Worm (Caenorhabditis elegans) whole organism, early embryonic: Measurements from ENCODE around the gene C46C2.6.

Experiments
- aly-1 ChIP-seq: sonication (generic microtip); optimal IDR thresholded peaks from 2 replicates; lab custom pipeline; 2016; ENCODE audit warnings: missing genetic modification characterization, missing compliant biosample characterization
- ama-1 ChIP-seq: fragments of 150-350 bp; optimal IDR thresholded peaks from 2 replicates; lab custom pipeline; 2014
- ceh-36 ChIP-seq: sonication (generic microtip); optimal IDR thresholded peaks from 2 replicates; lab custom pipeline; 2016; ENCODE audit warnings: missing genetic modification characterization, inconsistent platforms, missing compliant biosample characterization
- pes-1 ChIP-seq: fragments of 200-800 bp; sonication (Bioruptor generic); IDR thresholded peaks from 2 replicates; pipeline ENCODE4 v1.3.6; 2022; ENCODE audit warnings: missing genetic modification reagents, missing genetic modification characterization, missing compliant biosample characterization

DNA sequence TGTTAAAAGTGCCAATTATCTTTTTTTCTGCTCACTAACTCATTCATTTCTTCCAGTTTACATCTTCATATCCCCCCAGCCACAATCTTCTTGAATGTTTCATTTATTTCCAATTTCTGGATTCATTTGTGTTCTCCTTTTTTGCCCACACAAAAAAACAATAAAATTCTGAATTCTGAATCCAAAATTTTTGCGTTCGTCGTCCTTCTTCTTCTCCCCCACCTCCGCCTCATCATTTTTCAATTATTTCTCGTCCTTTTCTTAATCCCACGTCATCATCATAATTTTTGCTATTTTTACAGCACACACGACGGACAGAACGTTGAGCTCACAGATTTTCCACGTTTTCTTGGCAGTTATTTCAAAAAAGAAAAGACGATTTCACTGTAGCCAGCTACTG lies 27.7 kb upstream of the C46C2.6 start, which contains the start of gene C07C7.1:
- no peak for TF ChIP-seq aly-1
- no peak for TF ChIP-seq ceh-36 (tag; lab: Kevin White, UChicago)
- no peak for TF ChIP-seq ama-1 (lab: Kevin White, UChicago)
- no peak for TF ChIP-seq pes-1 (GFP tag; lab: Robert Waterston, UW)
